Fruit fly (Drosophila melanogaster) whole organism: ENCODE data around the gene CG1789.

Experiments
- CG8478 ChIP-seq: fragments of >200 bp; optimal IDR thresholded peaks from 2 replicates; lab custom pipeline; 2018; ENCODE audit warnings: inconsistent platforms
- Dll ChIP-seq: fragments of >200 bp; optimal IDR thresholded peaks from 2 replicates; lab custom pipeline; 2017
- EcR ChIP-seq, 2 experiments: fragments of >200 bp; optimal IDR thresholded peaks; 2 replicates each; lab custom pipeline; 2017; ENCODE audit warnings: missing biosample characterization in 2 of 2, missing genetic modification characterization in 2 of 2, missing genetic modification reagents in 2 of 2
- pan ChIP-seq: fragments of >200 bp; optimal IDR thresholded peaks from 2 replicates; lab custom pipeline; 2017
- psq ChIP-seq: fragments of >200 bp; optimal IDR thresholded peaks from 2 replicates; lab custom pipeline; 2017
- usp ChIP-seq: fragments of >200 bp; optimal IDR thresholded peaks from 2 replicates; lab custom pipeline; 2017; ENCODE audit warnings: missing biosample characterization, missing genetic modification characterization, mixed read lengths

The CG1789 gene

dm6 chrX:8694066-8694822 lies 26.1 kb upstream of the CG1789 start:
- no peak for TF ChIP-seq EcR (GFP tag; optimal IDR thresholded peaks at IDR 0.05; lab: Kevin White, UChicago)
- TF ChIP-seq usp: no peak
- TF ChIP-seq CG8478: no peak
- TF ChIP-seq Dll (lab: Kevin White, UChicago): no peak
- TF ChIP-seq psq (lab: Kevin White, UChicago): no peak
- TF ChIP-seq pan: no peak

dm6 chrX:8694823-8695492 lies 25.4 kb upstream of the CG1789 start:
- TF ChIP-seq Dll (lab: Kevin White, UChicago) (no peak), psq (lab: Kevin White, UChicago) (no peak)

dm6 chrX:8696106-8696595 lies 24.2 kb upstream of the CG1789 start:
- TF ChIP-seq psq (lab: Kevin White, UChicago) (no peak), EcR (GFP tag; optimal IDR thresholded peaks at IDR 0.05; lab: Kevin White, UChicago) (no peak), pan (no peak), Dll (lab: Kevin White, UChicago) (no peak)

DNA sequence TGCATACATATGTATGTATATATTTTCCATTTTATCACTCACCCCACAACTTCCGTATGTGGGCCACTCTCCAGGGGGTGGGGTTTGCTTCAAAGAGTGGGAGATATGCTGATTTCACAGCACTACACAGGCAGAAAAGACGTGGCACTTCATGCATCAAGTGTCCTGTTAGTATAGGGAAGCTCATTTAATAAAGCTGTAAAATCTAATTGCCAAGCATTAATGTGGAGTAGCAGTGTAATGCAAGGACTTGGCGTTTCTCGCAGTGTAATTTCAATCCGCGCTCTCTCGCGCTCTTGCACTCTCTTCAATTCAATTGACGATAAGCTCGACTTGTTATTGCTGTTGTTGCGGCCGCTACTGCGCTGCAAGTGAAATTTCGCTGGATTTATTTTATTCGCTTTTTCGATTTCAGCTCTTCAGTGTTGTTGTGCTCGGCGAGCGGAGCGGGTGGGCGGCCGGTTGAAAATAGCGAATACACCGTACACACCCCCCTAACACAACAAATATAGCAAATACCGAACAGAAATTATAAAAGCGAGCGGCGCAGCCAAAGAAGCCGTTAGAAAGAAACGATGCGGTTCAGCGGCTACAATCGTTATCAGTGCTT lies 11.0 kb upstream of the CG1789 start, which contains the start of gene Hexo2:
Hexo2 (plus strand) TSS at position 419 of the 610 bp plus-strand sequence.
- TF ChIP-seq Dll (lab: Kevin White, UChicago) (peak; percentile 1), psq (lab: Kevin White, UChicago) (no peak), usp (no peak)

DNA sequence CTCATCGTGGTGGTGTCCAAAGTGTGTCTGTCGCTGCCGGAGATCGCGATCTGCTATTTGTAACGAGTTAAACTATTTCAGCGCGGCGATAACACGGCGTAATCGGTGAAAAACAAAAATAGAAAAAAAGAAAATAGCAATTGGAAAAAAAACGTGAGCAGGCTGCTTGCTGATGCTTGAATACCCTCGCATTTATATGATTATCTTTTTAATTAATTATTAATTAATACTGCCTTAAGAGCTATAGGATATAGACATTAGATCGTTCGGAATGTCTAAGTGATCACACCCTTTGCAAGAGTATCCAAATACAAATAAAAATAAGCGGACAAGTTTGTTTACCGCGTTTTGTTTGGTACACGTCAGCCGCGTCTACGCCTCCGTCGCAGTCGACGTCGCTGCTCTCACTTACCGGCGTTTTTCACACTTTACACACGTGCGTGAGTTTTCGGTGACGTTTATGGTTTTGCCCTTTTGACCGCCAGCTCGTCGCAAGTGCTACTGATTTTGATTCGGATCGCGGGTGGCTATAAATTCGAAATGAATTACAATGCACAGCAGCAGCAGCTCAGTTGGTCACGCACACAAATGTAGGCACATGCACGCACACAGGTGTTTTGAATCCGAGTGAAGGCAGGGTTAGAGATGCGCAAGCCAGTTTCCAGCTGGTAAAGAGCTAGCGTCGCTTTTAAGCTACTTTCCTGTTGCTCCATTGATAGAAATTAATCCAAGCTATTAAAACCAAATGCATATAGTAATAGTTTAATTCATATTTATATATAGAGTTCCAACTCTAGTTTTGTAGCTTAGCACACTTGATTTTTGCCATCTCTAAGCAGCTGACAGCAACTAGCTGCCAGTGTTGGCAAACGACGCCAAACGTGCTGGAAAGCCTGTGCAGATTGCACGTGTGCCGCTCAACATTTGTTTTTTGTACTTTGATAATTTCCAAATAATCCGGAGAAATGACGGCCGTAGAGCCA lies 6.0 kb upstream of the CG1789 start, which contains the start of the genes CG2004 and CG1785:
CG2004 (minus strand) TSS at position 861 of the 983 bp plus-strand sequence.
CG1785 (plus strand) TSS at position 873 of the 983 bp plus-strand sequence.
- TF ChIP-seq usp: no peak
- TF ChIP-seq psq (lab: Kevin White, UChicago): no peak
- no peak for TF ChIP-seq pan
- TF ChIP-seq CG8478: no peak
- TF ChIP-seq EcR (GFP tag; optimal IDR thresholded peaks at IDR 0.05; lab: Kevin White, UChicago): no peak
- no peak for TF ChIP-seq Dll (lab: Kevin White, UChicago)

DNA sequence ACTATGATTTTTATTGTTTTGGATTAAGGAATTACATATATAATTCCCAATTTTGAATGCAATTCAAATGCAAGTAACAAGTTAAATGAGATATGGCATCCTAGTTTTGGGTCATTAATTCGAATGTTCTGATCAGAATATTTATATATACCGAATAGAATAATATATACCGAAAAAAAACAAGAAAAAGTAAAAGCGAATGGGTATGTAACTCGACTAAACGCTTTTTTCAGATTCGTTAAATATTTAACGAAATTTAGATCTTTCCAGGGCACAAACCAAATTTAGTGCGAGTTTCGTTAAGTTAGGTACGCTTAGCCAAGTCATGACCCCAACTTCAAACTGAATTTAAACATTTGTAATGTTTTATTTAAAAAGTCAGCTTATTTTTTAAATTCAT lies 1.2 kb downstream of the CG1789 start:
- TF ChIP-seq psq (lab: Kevin White, UChicago) (no peak), pan (no peak), EcR (GFP tag; optimal IDR thresholded peaks at IDR 0.05; lab: Kevin White, UChicago) (no peak), CG8478 (no peak), usp (no peak), Dll (lab: Kevin White, UChicago) (no peak)

dm6 chrX:8723393-8723987 lies 3.2 kb downstream of the CG1789 start:
- TF ChIP-seq Dll (lab: Kevin White, UChicago) (no peak), psq (lab: Kevin White, UChicago) (no peak), CG8478 (no peak), usp (no peak), pan (no peak), EcR (GFP tag; optimal IDR thresholded peaks at IDR 0.05; lab: Kevin White, UChicago) (no peak)

- TF ChIP-seq pan: no peak
- no peak for TF ChIP-seq EcR (GFP tag; optimal IDR thresholded peaks at IDR 0.05; lab: Kevin White, UChicago)
- no peak for TF ChIP-seq CG8478
- no peak for TF ChIP-seq usp
- TF ChIP-seq psq (lab: Kevin White, UChicago): no peak
- no peak for TF ChIP-seq Dll (lab: Kevin White, UChicago)
Measured at dm6 chrX:8724815-8725214, 4.5 kb downstream of the CG1789 start.

DNA sequence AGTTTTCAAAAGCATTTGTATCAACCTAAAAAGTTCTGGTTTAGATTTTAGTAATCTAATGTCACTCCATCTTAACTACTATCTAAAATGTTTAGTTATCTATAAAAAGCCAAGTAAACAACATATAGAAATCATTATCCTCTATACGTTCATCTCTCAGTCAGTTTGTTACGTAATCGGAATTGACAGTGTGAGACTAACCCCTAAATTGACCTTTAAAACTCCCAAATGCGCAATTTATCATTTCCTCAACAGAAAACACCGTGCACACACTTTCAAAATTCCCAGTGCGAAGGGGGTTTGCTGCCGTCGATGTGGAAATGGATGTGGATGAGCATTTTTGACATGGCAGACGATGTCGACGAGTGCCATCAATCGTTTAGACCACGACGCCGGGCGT lies 4.9 kb downstream of the CG1789 start:
- TF ChIP-seq psq (lab: Kevin White, UChicago) (no peak), CG8478 (no peak), EcR (GFP tag; optimal IDR thresholded peaks at IDR 0.05; lab: Kevin White, UChicago) (no peak), usp (no peak), pan (no peak)

- TF ChIP-seq psq (lab: Kevin White, UChicago) (no peak), pan (no peak), Dll (lab: Kevin White, UChicago) (no peak), EcR (GFP tag; optimal IDR thresholded peaks at IDR 0.05; lab: Kevin White, UChicago) (no peak), CG8478 (no peak), usp (no peak)
Measured at dm6 chrX:8726816-8727215, 6.5 kb downstream of the CG1789 start.

DNA sequence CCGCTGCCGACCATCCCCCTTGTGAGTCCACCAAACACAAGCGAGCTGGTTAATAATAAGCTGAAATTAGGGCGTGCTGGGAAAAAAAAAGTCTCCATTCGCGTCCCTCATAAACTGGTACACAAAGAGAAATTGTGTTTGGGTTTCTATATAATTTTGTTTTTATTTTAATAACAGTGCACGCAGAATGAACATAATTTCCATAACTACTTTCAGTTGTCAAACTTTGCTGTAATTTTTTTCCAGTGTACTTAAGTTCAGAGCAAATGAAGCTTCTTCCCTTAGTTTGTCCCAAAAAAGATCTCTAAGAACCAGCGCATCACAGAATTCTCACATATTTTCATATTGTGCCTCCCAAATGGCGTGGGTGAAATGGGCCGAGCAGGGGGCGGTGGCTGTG lies 7.7 kb downstream of the CG1789 start:
- no peak for TF ChIP-seq pan
